Fruit fly (Drosophila melanogaster) whole organism, embryonic: ENCODE measurements around the gene tipE.

Experiments
- Ada2b ChIP-seq: fragments of 200-800 bp; sonication (Bioruptor generic); IDR thresholded peaks from 2 replicates; pipeline ENCODE4 v1.3.6; 2022; ENCODE audit warnings: missing biosample characterization, missing genetic modification characterization
- Adf1 ChIP-seq: fragments of 200-800 bp; sonication (Bioruptor generic); IDR thresholded peaks from 2 replicates; pipeline ENCODE4 v1.3.6; 2022; ENCODE audit warnings: missing biosample characterization, missing genetic modification characterization
- Blimp-1 ChIP-seq: fragments of 200-800 bp; sonication (Bioruptor generic); optimal IDR thresholded peaks from 3 replicates; lab custom pipeline; 2018; ENCODE audit warnings: missing biosample characterization, missing genetic modification characterization, mild to moderate bottlenecking, moderate library complexity, missing genetic modification reagents
- BtbVII ChIP-seq: fragments of 200-800 bp; sonication (Bioruptor generic); optimal IDR thresholded peaks from 3 replicates; lab custom pipeline; 2017; ENCODE audit warnings: missing biosample characterization, mild to moderate bottlenecking, missing genetic modification characterization
- CG10209 ChIP-seq: fragments of 200-800 bp; sonication (Bioruptor generic); optimal IDR thresholded peaks from 3 replicates; lab custom pipeline; 2017; ENCODE audit warnings: missing biosample characterization, mild to moderate bottlenecking, missing genetic modification characterization, missing genetic modification reagents
- CG10321 ChIP-seq: fragments of 200-800 bp; sonication (Bioruptor generic); IDR thresholded peaks from 2 replicates; pipeline ENCODE4 v1.3.6; 2022; ENCODE audit warnings: missing biosample characterization, missing genetic modification characterization
- CG10543 ChIP-seq: fragments of 200-800 bp; sonication (Bioruptor generic); optimal IDR thresholded peaks from 3 replicates; lab custom pipeline; 2017; ENCODE audit warnings: missing biosample characterization, mild to moderate bottlenecking, missing genetic modification characterization, moderate library complexity
- CG11398 ChIP-seq: fragments of 200-800 bp; sonication (Bioruptor generic); optimal IDR thresholded peaks from 2 replicates; lab custom pipeline; 2016; ENCODE audit warnings: missing biosample characterization, missing genetic modification characterization
- CG12744 ChIP-seq: fragments of 200-800 bp; sonication (Bioruptor generic); optimal IDR thresholded peaks from 2 replicates; lab custom pipeline; 2016; ENCODE audit warnings: missing biosample characterization, missing genetic modification characterization
- CG13296 ChIP-seq: fragments of 200-800 bp; sonication (Bioruptor generic); optimal IDR thresholded peaks from 3 replicates; lab custom pipeline; 2018; ENCODE audit warnings: missing biosample characterization, mild to moderate bottlenecking, missing genetic modification characterization
- CG17361 ChIP-seq: fragments of 200-800 bp; sonication (Bioruptor generic); IDR thresholded peaks from 3 replicates; pipeline ENCODE4 v1.3.6; 2022; ENCODE audit warnings: missing biosample characterization, missing genetic modification characterization
- CG2129 ChIP-seq: fragments of 200-800 bp; sonication (Bioruptor generic); IDR thresholded peaks from 2 replicates; pipeline ENCODE4 v1.3.6; 2022; ENCODE audit warnings: missing biosample characterization, missing genetic modification characterization; ENCODE audit not compliant: partially characterized antibody
- CG2199 ChIP-seq: fragments of 200-800 bp; sonication (Bioruptor generic); IDR thresholded peaks from 3 replicates; pipeline ENCODE4 v1.3.6; 2022; ENCODE audit warnings: missing biosample characterization, missing genetic modification characterization
- CG30431 ChIP-seq: fragments of 200-800 bp; sonication (Bioruptor generic); optimal IDR thresholded peaks from 2 replicates; lab custom pipeline; 2017; ENCODE audit warnings: missing biosample characterization, missing genetic modification characterization
- CG32532 ChIP-seq: fragments of 200-800 bp; sonication (Bioruptor generic); IDR thresholded peaks from 2 replicates; pipeline ENCODE4 v1.3.6; 2022; ENCODE audit warnings: missing biosample characterization, missing genetic modification characterization
- CG32767 ChIP-seq: fragments of 200-800 bp; sonication (Bioruptor generic); IDR thresholded peaks from 2 replicates; pipeline ENCODE4 v1.3.6; 2022; ENCODE audit warnings: missing biosample characterization, missing genetic modification characterization
- CG33213 ChIP-seq: fragments of 200-800 bp; sonication (Bioruptor generic); optimal IDR thresholded peaks from 3 replicates; lab custom pipeline; 2016; ENCODE audit warnings: missing biosample characterization, missing genetic modification characterization
- CG34422 ChIP-seq: fragments of 200-800 bp; sonication (Bioruptor generic); IDR thresholded peaks from 3 replicates; pipeline ENCODE4 v1.3.6; 2022; ENCODE audit warnings: missing biosample characterization, missing genetic modification characterization
- CG5180 ChIP-seq: fragments of 200-800 bp; sonication (Bioruptor generic); optimal IDR thresholded peaks from 3 replicates; lab custom pipeline; 2017; ENCODE audit warnings: missing biosample characterization, missing genetic modification characterization, mild to moderate bottlenecking, moderate library complexity, missing genetic modification reagents
- CG5953 ChIP-seq: fragments of 200-800 bp; sonication (Bioruptor generic); IDR thresholded peaks from 2 replicates; pipeline ENCODE4 v1.3.6; 2022; ENCODE audit warnings: missing biosample characterization, missing genetic modification characterization
- CG6175 ChIP-seq: fragments of 200-800 bp; sonication (Bioruptor generic); IDR thresholded peaks from 3 replicates; pipeline ENCODE4 v1.3.6; 2022; ENCODE audit warnings: missing biosample characterization, missing genetic modification characterization
- CG8944 ChIP-seq: fragments of 200-800 bp; sonication (Bioruptor generic); optimal IDR thresholded peaks from 3 replicates; lab custom pipeline; 2016; ENCODE audit warnings: missing biosample characterization, missing genetic modification characterization
- CkIIα-i1 ChIP-seq: fragments of 200-800 bp; sonication (Bioruptor generic); IDR thresholded peaks from 2 replicates; pipeline ENCODE4 v1.3.6; 2022; ENCODE audit warnings: missing biosample characterization, missing genetic modification characterization
- Doc3 ChIP-seq: fragments of 200-800 bp; sonication (Bioruptor generic); IDR thresholded peaks from 3 replicates; pipeline ENCODE4 v1.3.6; 2022; ENCODE audit warnings: missing biosample characterization, missing genetic modification characterization; ENCODE audit not compliant: partially characterized antibody
- Dref ChIP-seq: fragments of 200-800 bp; sonication (Bioruptor generic); IDR thresholded peaks from 2 replicates; pipeline ENCODE4 v1.3.6; 2022; ENCODE audit warnings: missing biosample characterization, missing genetic modification characterization
- E2f2 ChIP-seq: fragments of 200-800 bp; sonication (Bioruptor generic); IDR thresholded peaks from 2 replicates; pipeline ENCODE4 v1.3.6; 2022; ENCODE audit warnings: missing biosample characterization, missing genetic modification characterization
- Ets65A ChIP-seq: fragments of 200-800 bp; sonication (Bioruptor generic); peaks from one replicate; lab custom pipeline; 2016; ENCODE audit warnings: missing biosample characterization, missing genetic modification characterization
- Gsc ChIP-seq: fragments of 200-800 bp; sonication (Bioruptor generic); IDR thresholded peaks from 2 replicates; pipeline ENCODE4 v1.3.6; 2022; ENCODE audit warnings: missing biosample characterization, missing genetic modification characterization
- HLH54F ChIP-seq: fragments of 200-800 bp; sonication (Bioruptor generic); optimal IDR thresholded peaks from 3 replicates; lab custom pipeline; 2016; ENCODE audit warnings: missing biosample characterization, missing genetic modification characterization
- Hsf ChIP-seq: fragments of 200-800 bp; sonication (Bioruptor generic); optimal IDR thresholded peaks from 3 replicates; lab custom pipeline; 2016; ENCODE audit warnings: missing biosample characterization, missing genetic modification characterization
- Lim3 ChIP-seq: fragments of 200-800 bp; sonication (Bioruptor generic); IDR thresholded peaks from 2 replicates; pipeline ENCODE4 v1.3.6; 2022; ENCODE audit warnings: missing biosample characterization, missing genetic modification characterization
- Lpt ChIP-seq: fragments of >200 bp; optimal IDR thresholded peaks from 2 replicates; lab custom pipeline; 2018; ENCODE audit warnings: missing biosample characterization, missing genetic modification characterization
- Max ChIP-seq: fragments of 200-800 bp; sonication (Bioruptor generic); optimal IDR thresholded peaks from 2 replicates; lab custom pipeline; 2016; ENCODE audit warnings: missing biosample characterization, mild to moderate bottlenecking, missing genetic modification characterization
- Poxn ChIP-seq: fragments of 200-800 bp; sonication (Bioruptor generic); IDR thresholded peaks from 2 replicates; pipeline ENCODE4 v1.3.6; 2022; ENCODE audit warnings: missing biosample characterization, missing genetic modification characterization
- Side ChIP-seq: fragments of 200-800 bp; sonication (Bioruptor generic); optimal IDR thresholded peaks from 2 replicates; lab custom pipeline; 2016; ENCODE audit warnings: missing biosample characterization, missing genetic modification characterization
- bowl ChIP-seq: fragments of 200-800 bp; sonication (Bioruptor generic); IDR thresholded peaks from 2 replicates; pipeline ENCODE4 v1.3.6; 2022; ENCODE audit warnings: missing biosample characterization, missing genetic modification characterization
- cwo ChIP-seq: fragments of 200-800 bp; sonication (Bioruptor generic); optimal IDR thresholded peaks from 3 replicates; lab custom pipeline; 2017; ENCODE audit warnings: missing biosample characterization, missing genetic modification characterization, mild to moderate bottlenecking, moderate library complexity, missing genetic modification reagents
- ems ChIP-seq: fragments of 200-800 bp; sonication (Bioruptor generic); optimal IDR thresholded peaks from 3 replicates; lab custom pipeline; 2016; ENCODE audit warnings: missing biosample characterization, missing genetic modification characterization
- gce ChIP-seq: fragments of 200-800 bp; sonication (Bioruptor generic); IDR thresholded peaks from 3 replicates; pipeline ENCODE4 v1.3.6; 2022; ENCODE audit warnings: missing biosample characterization, missing genetic modification characterization
- gfzf ChIP-seq: fragments of 200-800 bp; sonication (Bioruptor generic); optimal IDR thresholded peaks from 2 replicates; lab custom pipeline; 2016; ENCODE audit warnings: missing biosample characterization, mild to moderate bottlenecking, missing genetic modification characterization, moderate library complexity
- grn ChIP-seq: fragments of 200-800 bp; sonication (Bioruptor generic); optimal IDR thresholded peaks from 3 replicates; lab custom pipeline; 2017; ENCODE audit warnings: missing biosample characterization, missing genetic modification characterization
- ham ChIP-seq: fragments of 200-800 bp; sonication (Bioruptor generic); IDR thresholded peaks from 2 replicates; pipeline ENCODE4 v1.3.6; 2022; ENCODE audit warnings: missing biosample characterization, missing genetic modification characterization
- ind ChIP-seq: fragments of 200-800 bp; sonication (Bioruptor generic); optimal IDR thresholded peaks from 3 replicates; lab custom pipeline; 2016; ENCODE audit warnings: missing biosample characterization, missing genetic modification characterization
- nau ChIP-seq: fragments of 200-800 bp; sonication (Bioruptor generic); optimal IDR thresholded peaks from 3 replicates; lab custom pipeline; 2017; ENCODE audit warnings: missing biosample characterization, mild to moderate bottlenecking, missing genetic modification characterization, missing genetic modification reagents
- nerfin-1 ChIP-seq: fragments of 200-800 bp; sonication (Bioruptor generic); optimal IDR thresholded peaks from 3 replicates; lab custom pipeline; 2019; ENCODE audit warnings: missing biosample characterization, mild to moderate bottlenecking, missing genetic modification characterization, moderate library complexity
- pnt ChIP-seq: fragments of 200-800 bp; sonication (Bioruptor generic); optimal IDR thresholded peaks from 3 replicates; lab custom pipeline; 2016; ENCODE audit warnings: missing biosample characterization, missing genetic modification characterization
- pum ChIP-seq: fragments of 200-800 bp; sonication (Bioruptor generic); optimal IDR thresholded peaks from 2 replicates; lab custom pipeline; 2016; ENCODE audit warnings: missing biosample characterization, missing genetic modification characterization
- sens ChIP-seq: fragments of 200-800 bp; sonication (Bioruptor generic); peaks from one replicate; lab custom pipeline; 2016; ENCODE audit warnings: missing biosample characterization, missing genetic modification characterization
- seq ChIP-seq: fragments of 200-800 bp; sonication (Bioruptor generic); IDR thresholded peaks from 2 replicates; pipeline ENCODE4 v1.3.6; 2022; ENCODE audit warnings: missing biosample characterization, missing genetic modification characterization
- sisA ChIP-seq: fragments of 200-800 bp; sonication (Bioruptor generic); IDR thresholded peaks from 2 replicates; pipeline ENCODE4 v1.3.6; 2022; ENCODE audit warnings: missing biosample characterization, missing genetic modification characterization
- stc ChIP-seq: fragments of 200-800 bp; sonication (Bioruptor generic); IDR thresholded peaks from 2 replicates; pipeline ENCODE4 v1.3.6; 2022; ENCODE audit warnings: missing biosample characterization, missing genetic modification characterization
- unpg ChIP-seq: fragments of 200-800 bp; sonication (Bioruptor generic); optimal IDR thresholded peaks from 3 replicates; lab custom pipeline; 2018; ENCODE audit warnings: missing biosample characterization, mild to moderate bottlenecking, missing genetic modification characterization, moderate library complexity
- z ChIP-seq: fragments of 200-800 bp; sonication (Bioruptor generic); IDR thresholded peaks from 3 replicates; pipeline ENCODE4 v1.3.6; 2022; ENCODE audit warnings: missing biosample characterization, missing genetic modification characterization

The tipE gene

dm6 chr3L:4186659-4187058 lies 1.6 kb upstream of the tipE start, which contains the start of gene VhaM9.7-c (continued):
- peak; percentile 81 for TF ChIP-seq gfzf (GFP tag; lab: Kevin White, UChicago)
- TF ChIP-seq sens (GFP tag; lab: Kevin White, UChicago): peak; percentile 78
- no peak for TF ChIP-seq Dref (GFP tag; lab: Robert Waterston, UW)
- no peak for TF ChIP-seq Ada2b
- peak; percentile 52 for TF ChIP-seq HLH54F (GFP tag; lab: Kevin White, UChicago)
- no peak for TF ChIP-seq seq
- no peak for TF ChIP-seq CkIIα-i1 (GFP tag; lab: Robert Waterston, UW)
- TF ChIP-seq z: no peak
- TF ChIP-seq CG13296: peak; percentile 2
- TF ChIP-seq Lpt (GFP tag; lab: Kevin White, UChicago): no peak
- TF ChIP-seq nau (GFP tag; lab: Kevin White, UChicago): no peak
- TF ChIP-seq Hsf (GFP tag; lab: Kevin White, UChicago): peak; percentile 22
- no peak for TF ChIP-seq pnt (GFP tag; lab: Kevin White, UChicago)
- TF ChIP-seq stc: no peak
- TF ChIP-seq CG6175 (GFP tag; lab: Robert Waterston, UW): no peak
- peak; percentile 26 for TF ChIP-seq Side (GFP tag; lab: Kevin White, UChicago)
- TF ChIP-seq Doc3 (GFP tag; lab: Robert Waterston, UW): no peak
- TF ChIP-seq Blimp-1 (GFP tag; lab: Kevin White, UChicago): no peak
- TF ChIP-seq CG10543: no peak
- no peak for TF ChIP-seq CG32767
- TF ChIP-seq E2f2: peak; percentile 87
- no peak for TF ChIP-seq cwo (GFP tag; lab: Kevin White, UChicago)
- TF ChIP-seq CG8944 (GFP tag; lab: Kevin White, UChicago): no peak
- peak; percentile 28 for TF ChIP-seq CG12744 (GFP tag; lab: Kevin White, UChicago)
- no peak for TF ChIP-seq Poxn (GFP tag; lab: Robert Waterston, UW)
- no peak for TF ChIP-seq Adf1 (GFP tag; lab: Robert Waterston, UW)
- TF ChIP-seq CG32532 (GFP tag; lab: Robert Waterston, UW): no peak
- no peak for TF ChIP-seq CG10321 (GFP tag; lab: Robert Waterston, UW)
- TF ChIP-seq gce: no peak
- TF ChIP-seq CG17361 (GFP tag; lab: Robert Waterston, UW): no peak; the same call in 2 of the 3 replicates
- no peak for TF ChIP-seq BtbVII (GFP tag; lab: Kevin White, UChicago)
- no peak for TF ChIP-seq ham
- 0 out of 3 replicates have a peak, but pooled peaks have one; percentile 2 for TF ChIP-seq CG2199 (GFP tag; lab: Robert Waterston, UW)
- peak; percentile 94 for TF ChIP-seq Ets65A
- TF ChIP-seq sisA (GFP tag; lab: Robert Waterston, UW): no peak; the same call in 1 of the 2 replicates
- TF ChIP-seq CG33213 (GFP tag; lab: Kevin White, UChicago): peak; percentile 47
- peak; percentile 34 for TF ChIP-seq Max (GFP tag; lab: Kevin White, UChicago)
- TF ChIP-seq CG11398 (GFP tag; lab: Kevin White, UChicago): no peak
- TF ChIP-seq grn (GFP tag; lab: Kevin White, UChicago): no peak
- no peak for TF ChIP-seq CG5180 (GFP tag; lab: Kevin White, UChicago)
- no peak for TF ChIP-seq bowl
- TF ChIP-seq CG30431 (GFP tag; lab: Kevin White, UChicago): no peak
- no peak for TF ChIP-seq unpg (GFP tag; lab: Kevin White, UChicago)
- no peak for TF ChIP-seq pum (GFP tag; lab: Kevin White, UChicago)
- peak; percentile 10 for TF ChIP-seq ems
- no peak for TF ChIP-seq CG2129
- TF ChIP-seq ind (GFP tag; lab: Kevin White, UChicago): peak; percentile 38
- no peak for TF ChIP-seq Lim3 (GFP tag; lab: Robert Waterston, UW)
- peak; percentile 53; the same call in 1 of the 3 replicates for TF ChIP-seq CG34422 (GFP tag; lab: Robert Waterston, UW)
- no peak for TF ChIP-seq CG10209 (GFP tag; lab: Kevin White, UChicago)
- TF ChIP-seq CG5953: no peak
- no peak for TF ChIP-seq Gsc (GFP tag; lab: Robert Waterston, UW)
- peak; percentile 37 for TF ChIP-seq nerfin-1 (tag; lab: Kevin White, UChicago)
